Worm (Caenorhabditis elegans): ENCODE measurements around the gene C31B8.7.

C31B8.7 gene

DNA sequence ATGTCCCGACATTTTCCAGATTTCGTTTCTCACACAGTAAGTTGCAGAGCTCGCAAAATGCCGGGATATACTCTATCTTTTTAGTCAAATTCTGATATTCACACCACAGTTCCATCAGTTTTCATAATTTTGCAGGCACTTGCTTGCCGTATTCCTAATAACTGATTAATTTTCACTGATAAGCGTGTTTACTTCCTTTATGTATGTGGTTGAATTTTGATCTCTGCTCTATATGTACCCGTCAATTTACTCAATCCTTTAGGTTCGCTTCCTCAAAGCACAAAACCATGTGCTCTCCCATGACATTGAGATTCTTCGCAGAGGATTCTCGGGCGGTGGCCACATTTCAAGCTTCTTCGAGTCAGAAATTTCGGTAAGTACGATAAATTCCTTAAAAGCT lies 21.6 kb downstream of the C31B8.7 start:
- TF ChIP-seq pha-2 (tag; optimal IDR thresholded peaks at IDR 0.05) (no peak), hlh-15 (tag; optimal IDR thresholded peaks at IDR 0.05) (no peak), hlh-8 (tag; optimal IDR thresholded peaks at IDR 0.05) (no peak), hlh-13 (GFP tag; optimal IDR thresholded peaks at IDR 0.05) (no peak), pha-4 (tag; optimal IDR thresholded peaks at IDR 0.05) (no peak), ceh-24 (tag; optimal IDR thresholded peaks at IDR 0.05) (no peak), madf-2 (tag; optimal IDR thresholded peaks at IDR 0.05) (no peak), npax-4 (tag; optimal IDR thresholded peaks at IDR 0.05) (no peak), ceh-6 (GFP tag; optimal IDR thresholded peaks at IDR 0.05) (no peak), C08G9.2 (tag; optimal IDR thresholded peaks at IDR 0.05) (no peak), sox-2 (GFP tag; IDR thresholded peaks at IDR 0.05) (no peak), ceh-45 (GFP tag; IDR thresholded peaks at IDR 0.05) (no peak), ceh-14 (tag; optimal IDR thresholded peaks at IDR 0.05) (no peak), Y22D7AL.16 (tag; optimal IDR thresholded peaks at IDR 0.05) (no peak)

DNA sequence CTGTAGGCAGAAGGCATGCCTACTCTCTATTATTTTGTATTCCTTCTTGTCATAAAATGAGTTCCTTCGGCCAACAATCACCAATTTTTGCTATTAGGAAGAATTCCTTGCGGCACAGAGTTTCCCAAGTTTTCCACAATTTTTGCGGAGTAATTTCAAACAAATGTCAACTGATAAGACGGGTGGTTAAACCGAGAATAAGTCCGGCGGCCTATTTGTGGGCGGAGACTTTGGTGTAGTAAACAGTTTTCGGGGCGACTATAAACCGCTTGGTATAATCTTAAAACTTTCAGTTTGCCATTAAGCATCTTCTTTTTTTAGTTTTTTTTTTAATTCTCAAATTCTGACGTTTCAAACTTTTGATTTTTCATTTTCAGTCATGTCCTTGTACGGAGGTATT lies 22.1 kb downstream of the C31B8.7 start, which contains the start of gene ifc-1:
TSS of gene ifc-1 (plus strand) at position 378 of the 400 bp plus-strand sequence.
- TF ChIP-seq madf-2 (tag; optimal IDR thresholded peaks at IDR 0.05) (no peak), elt-2 (tag; optimal IDR thresholded peaks at IDR 0.05) (no peak), eyg-1 (tag; optimal IDR thresholded peaks at IDR 0.05) (no peak), ceh-22 (tag; optimal IDR thresholded peaks at IDR 0.05) (no peak), ztf-16 (tag; optimal IDR thresholded peaks at IDR 0.05) (no peak), npax-4 (tag; optimal IDR thresholded peaks at IDR 0.05) (no peak), pha-2 (tag; optimal IDR thresholded peaks at IDR 0.05) (no peak), ahr-1 (tag; optimal IDR thresholded peaks at IDR 0.05) (no peak), pag-3 (tag; optimal IDR thresholded peaks at IDR 0.05; ENCODE audit: borderline replicate concordance) (no peak), dmd-4 (tag; optimal IDR thresholded peaks at IDR 0.05; ENCODE audit: borderline replicate concordance) (no peak), T23F11.4 (GFP tag; optimal IDR thresholded peaks at IDR 0.05) (no peak), pros-1 (tag; optimal IDR thresholded peaks at IDR 0.05) (no peak)

DNA sequence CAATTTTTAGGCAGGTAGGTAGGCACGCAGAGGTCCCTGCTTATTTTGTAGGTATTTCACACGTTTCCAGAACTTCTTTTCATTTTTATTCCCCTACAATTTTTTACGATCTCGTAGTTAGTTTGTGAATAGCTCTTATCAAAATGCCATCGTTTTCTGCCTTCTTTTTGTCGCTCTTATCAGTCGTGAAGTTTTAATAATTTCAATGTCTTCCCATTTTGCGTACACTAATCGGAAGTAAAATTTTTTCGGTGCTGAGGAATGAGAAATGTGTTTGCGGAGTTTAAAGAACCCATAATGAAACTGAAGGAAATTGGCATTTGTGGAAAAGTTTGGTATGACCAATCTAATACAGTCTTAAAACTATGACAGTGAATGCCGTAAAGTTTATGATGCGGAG lies 22.8 kb downstream of the C31B8.7 start:
- TF ChIP-seq fkh-10 (GFP tag; optimal IDR thresholded peaks at IDR 0.05) (no peak), elt-2 (tag; optimal IDR thresholded peaks at IDR 0.05) (peak; percentile 26), dve-1 (tag; optimal IDR thresholded peaks at IDR 0.05) (no peak)

DNA sequence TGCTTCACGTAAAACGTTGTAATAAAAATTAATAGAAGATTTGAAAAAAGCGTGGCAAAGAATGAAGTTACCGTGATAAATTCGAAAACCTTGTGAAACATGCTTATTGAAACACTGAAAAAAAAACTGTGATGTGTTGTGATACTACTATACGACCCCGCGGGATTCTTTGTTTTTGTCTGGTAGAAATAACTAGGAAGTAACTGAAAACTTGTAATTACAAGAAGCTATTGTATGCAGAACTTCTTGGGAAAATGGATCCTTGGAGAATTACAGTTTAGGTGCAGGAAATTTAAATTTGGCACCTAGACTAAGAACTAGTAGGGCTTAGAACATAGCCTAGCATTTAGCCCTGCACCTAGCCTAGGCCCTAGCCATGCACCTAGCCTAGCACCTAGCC lies 23.3 kb downstream of the C31B8.7 start, which contains the start of gene str-39:
TSS of gene str-39 (minus strand) at position 101 of the 400 bp plus-strand sequence.
- TF ChIP-seq ceh-48 (tag; optimal IDR thresholded peaks at IDR 0.05) (no peak), C38D4.7 (GFP tag; optimal IDR thresholded peaks at IDR 0.05) (no peak), T23F11.4 (GFP tag; optimal IDR thresholded peaks at IDR 0.05) (no peak), ztf-16 (tag; optimal IDR thresholded peaks at IDR 0.05) (no peak), ceh-2 (tag; optimal IDR thresholded peaks at IDR 0.05) (no peak), pha-2 (tag; optimal IDR thresholded peaks at IDR 0.05) (no peak), sdc-2 (tag; optimal IDR thresholded peaks at IDR 0.05) (no peak), rnt-1 (tag; optimal IDR thresholded peaks at IDR 0.05) (no peak), syd-9 (tag; optimal IDR thresholded peaks at IDR 0.05) (no peak), npax-4 (tag; optimal IDR thresholded peaks at IDR 0.05) (no peak), ceh-24 (tag; optimal IDR thresholded peaks at IDR 0.05) (no peak), unc-55 (GFP tag; optimal IDR thresholded peaks at IDR 0.05) (no peak), ceh-22 (tag; optimal IDR thresholded peaks at IDR 0.05) (no peak), ets-4 (tag; optimal IDR thresholded peaks at IDR 0.05) (no peak), ceh-31 (tag; optimal IDR thresholded peaks at IDR 0.05) (no peak), ceh-34 (tag; optimal IDR thresholded peaks at IDR 0.05) (no peak), C08G9.2 (tag; optimal IDR thresholded peaks at IDR 0.05) (no peak)

DNA sequence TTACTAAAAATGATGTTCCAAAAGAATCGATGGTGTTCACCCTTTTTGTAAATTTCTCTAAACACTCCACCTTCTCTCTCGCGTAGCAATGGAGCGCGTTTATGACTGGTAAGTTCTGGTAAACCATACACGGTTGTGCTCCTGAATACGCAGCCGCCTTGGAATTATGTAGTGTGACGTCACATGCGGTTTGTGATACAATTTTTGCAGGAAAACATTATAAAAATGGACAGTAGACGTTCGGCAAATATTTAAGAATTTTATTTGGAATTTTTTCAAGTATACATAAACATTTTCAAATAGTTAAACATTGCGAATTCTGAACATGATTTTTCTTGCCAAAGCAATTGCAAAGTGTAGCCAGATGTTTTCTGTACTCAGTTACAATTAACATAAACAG lies 25.6 kb downstream of the C31B8.7 start, which contains the start of gene F37B4.10:
TSS of gene F37B4.10 (minus strand) at position 101 of the 400 bp plus-strand sequence.
- TF ChIP-seq K02D7.2 (tag; optimal IDR thresholded peaks at IDR 0.05) (no peak), unc-55 (GFP tag; optimal IDR thresholded peaks at IDR 0.05) (no peak), ceh-2 (tag; optimal IDR thresholded peaks at IDR 0.05) (no peak), ama-1 (optimal IDR thresholded peaks at IDR 0.05) (no peak), unc-86 (tag; optimal IDR thresholded peaks at IDR 0.05) (no peak), lim-6 (tag; optimal IDR thresholded peaks at IDR 0.05) (no peak), ceh-14 (tag; optimal IDR thresholded peaks at IDR 0.05) (no peak), syd-9 (tag; optimal IDR thresholded peaks at IDR 0.05) (no peak)

Data from whole organism, late embryonic.